Worm (Caenorhabditis elegans) whole organism, L4 larva: ENCODE results near the gene dyf-6.

Experiments
- R02D3.7 ChIP-seq: fragments of 150-350 bp; sonication (generic microtip); optimal IDR thresholded peaks from 3 replicates; lab custom pipeline; 2014; ENCODE audit warnings: missing biosample characterization, missing genetic modification characterization
- T20F7.1 ChIP-seq: fragments of 200-800 bp; sonication (Bioruptor generic); optimal IDR thresholded peaks from 2 replicates; lab custom pipeline; 2018; ENCODE audit warnings: mild to moderate bottlenecking, missing genetic modification characterization, missing compliant biosample characterization
- Y75B8A.6 ChIP-seq: fragments of 200-800 bp; sonication (Bioruptor generic); IDR thresholded peaks from 2 replicates; pipeline ENCODE4 v1.3.6; 2022; ENCODE audit warnings: missing genetic modification reagents, missing genetic modification characterization, missing compliant biosample characterization
- daf-8 ChIP-seq: fragments of 200-800 bp; sonication (Bioruptor generic); IDR thresholded peaks from 2 replicates; pipeline ENCODE4 v1.3.6; 2022; ENCODE audit warnings: missing genetic modification characterization, missing compliant biosample characterization
- hlh-30 ChIP-seq: sonication (generic microtip); optimal IDR thresholded peaks from 2 replicates; lab custom pipeline; 2017; ENCODE audit warnings: antibody characterized with exemption, mild to moderate bottlenecking, missing genetic modification characterization, missing compliant biosample characterization; ENCODE audit not compliant: insufficient read depth
- jun-1 ChIP-seq: fragments of 150-350 bp; optimal IDR thresholded peaks from 2 replicates; lab custom pipeline; 2014; ENCODE audit warnings: missing biosample characterization, missing genetic modification reagents, missing genetic modification characterization
- lin-29 ChIP-seq: fragments of 200-800 bp; sonication (Bioruptor generic); IDR thresholded peaks from 2 replicates; pipeline ENCODE4 v1.3.6; 2022; ENCODE audit warnings: missing genetic modification reagents, missing genetic modification characterization, missing compliant biosample characterization
- lir-3 ChIP-seq: sonication (generic microtip); optimal IDR thresholded peaks from 2 replicates; lab custom pipeline; 2016; ENCODE audit warnings: mild to moderate bottlenecking, missing genetic modification characterization, missing compliant biosample characterization
- mes-2 ChIP-seq: sonication (generic microtip); optimal IDR thresholded peaks from 2 replicates; lab custom pipeline; 2016; ENCODE audit warnings: missing genotype, mild to moderate bottlenecking, missing genetic modification characterization, missing compliant biosample characterization; ENCODE audit not compliant: poor library complexity, severe bottlenecking
- nhr-28 ChIP-seq: fragments of 150-350 bp; optimal IDR thresholded peaks from 2 replicates; lab custom pipeline; 2014; ENCODE audit warnings: missing biosample characterization, missing genetic modification characterization
- nhr-76 ChIP-seq: fragments of 150-350 bp; optimal IDR thresholded peaks from 2 replicates; lab custom pipeline; 2014; ENCODE audit warnings: missing biosample characterization, missing genetic modification characterization
- zfp-2 ChIP-seq: sonication (generic microtip); optimal IDR thresholded peaks from 2 replicates; lab custom pipeline; 2016; ENCODE audit warnings: mild to moderate bottlenecking, missing genetic modification characterization, missing compliant biosample characterization

ce11 chrX:10422714-10423113, 36.4 kb upstream of the dyf-6 start:
- TF ChIP-seq lin-29 (no peak), nhr-28 (tag; lab: Kevin White, UChicago) (no peak), jun-1 (no peak), zfp-2 (no peak), R02D3.7 (tag; lab: Kevin White, UChicago) (no peak), lir-3 (tag; lab: Kevin White, UChicago) (no peak), daf-8 (GFP tag; lab: Robert Waterston, UW) (no peak), nhr-76 (tag; lab: Kevin White, UChicago) (no peak), mes-2 (tag; lab: Kevin White, UChicago) (no peak), T20F7.1 (GFP tag; lab: Kevin White, UChicago) (no peak), hlh-30 (no peak), Y75B8A.6 (GFP tag; lab: Robert Waterston, UW) (no peak)
